Worm (Caenorhabditis elegans) whole organism, L2 larva: ENCODE measurements around the gene ZC416.2.
A peak's percentile ranks its signal among the peaks of the same experiment; 100 is the strongest.

ENCODE experiments used
- C34F6.9 ChIP-seq: fragments of 150-350 bp; optimal IDR thresholded peaks from 2 replicates; lab custom pipeline; 2014; ENCODE audit warnings: missing biosample characterization, missing genetic modification characterization
- F13H6.1 ChIP-seq: sonication (generic microtip); optimal IDR thresholded peaks from 2 replicates; lab custom pipeline; 2016; ENCODE audit warnings: missing genetic modification characterization, missing compliant biosample characterization
- R02D3.7 ChIP-seq: fragments of 150-350 bp; optimal IDR thresholded peaks from 2 replicates; lab custom pipeline; 2014; ENCODE audit warnings: missing biosample characterization, missing genetic modification characterization
- Y55F3AM.14 ChIP-seq: fragments of 200-800 bp; sonication (Bioruptor generic); optimal IDR thresholded peaks from 2 replicates; lab custom pipeline; 2018; ENCODE audit warnings: mild to moderate bottlenecking, missing genetic modification characterization, missing compliant biosample characterization
- alr-1 ChIP-seq: fragments of 150-350 bp; optimal IDR thresholded peaks from 2 replicates; lab custom pipeline; 2014; ENCODE audit warnings: missing biosample characterization, missing genetic modification characterization
- aly-2 ChIP-seq: fragments of 150-350 bp; optimal IDR thresholded peaks from 2 replicates; lab custom pipeline; 2014; ENCODE audit warnings: missing biosample characterization, missing genetic modification characterization
- ama-1 ChIP-seq: fragments of 150-350 bp; optimal IDR thresholded peaks from 2 replicates; lab custom pipeline; 2018; ENCODE audit warnings: inconsistent platforms
- ceh-82 ChIP-seq: fragments of 150-350 bp; optimal IDR thresholded peaks from 2 replicates; lab custom pipeline; 2014; ENCODE audit warnings: missing biosample characterization, missing genetic modification characterization
- crh-2 ChIP-seq: sonication (generic microtip); optimal IDR thresholded peaks from 2 replicates; lab custom pipeline; 2017; ENCODE audit warnings: missing biosample characterization, missing genetic modification characterization
- dmd-4 ChIP-seq: sonication (generic microtip); optimal IDR thresholded peaks from 2 replicates; lab custom pipeline; 2017; ENCODE audit warnings: missing biosample characterization, missing genetic modification characterization
- elt-1 ChIP-seq: fragments of 150-350 bp; optimal IDR thresholded peaks from 2 replicates; lab custom pipeline; 2014; ENCODE audit warnings: missing biosample characterization, missing genetic modification characterization
- elt-3 ChIP-seq: sonication (generic microtip); optimal IDR thresholded peaks from 2 replicates; lab custom pipeline; 2017; ENCODE audit warnings: missing biosample characterization, missing genetic modification characterization
- gmeb-1 ChIP-seq: fragments of 150-350 bp; optimal IDR thresholded peaks from 2 replicates; lab custom pipeline; 2014; ENCODE audit warnings: missing biosample characterization, missing genetic modification characterization
- lin-11 ChIP-seq: fragments of 150-350 bp; sonication (generic microtip); optimal IDR thresholded peaks from 2 replicates; lab custom pipeline; 2014; ENCODE audit warnings: missing biosample characterization, missing genetic modification characterization, inconsistent platforms, mixed read lengths
- lin-13 ChIP-seq: fragments of 150-350 bp; optimal IDR thresholded peaks from 2 replicates; lab custom pipeline; 2014; ENCODE audit warnings: missing biosample characterization, missing genetic modification reagents, missing genetic modification characterization
- lin-39 ChIP-seq: fragments of 150-350 bp; optimal IDR thresholded peaks from 2 replicates; lab custom pipeline; 2014; ENCODE audit warnings: missing biosample characterization, missing genetic modification reagents, missing genetic modification characterization
- lsy-2 ChIP-seq, 2 experiments: fragments of 150-350 bp in 1 of 2; sonication (generic microtip) in 1 of 2; optimal IDR thresholded peaks; 2 replicates each; lab custom pipeline; 2014 to 2017; ENCODE audit warnings: missing biosample characterization in 2 of 2, missing genetic modification characterization in 2 of 2
- mab-5 ChIP-seq: fragments of 150-350 bp; optimal IDR thresholded peaks from 2 replicates; lab custom pipeline; 2014; ENCODE audit warnings: missing biosample characterization, missing genetic modification characterization
- mbf-1 ChIP-seq: sonication (generic microtip); optimal IDR thresholded peaks from 2 replicates; lab custom pipeline; 2017; ENCODE audit warnings: missing biosample characterization, missing genetic modification characterization
- mdl-1 ChIP-seq, 2 experiments: fragments of 150-350 bp in 1 of 2; sonication (generic microtip) in 1 of 2; optimal IDR thresholded peaks; 2 replicates each; lab custom pipeline; 2017; ENCODE audit warnings: missing biosample characterization in 2 of 2, missing genetic modification characterization in 2 of 2
- nhr-10 ChIP-seq: sonication (generic microtip); optimal IDR thresholded peaks from 2 replicates; lab custom pipeline; 2017; ENCODE audit warnings: missing biosample characterization, missing genetic modification characterization
- nhr-11 ChIP-seq: fragments of 150-350 bp; optimal IDR thresholded peaks from 2 replicates; lab custom pipeline; 2014; ENCODE audit warnings: missing biosample characterization, missing genetic modification characterization
- nhr-12 ChIP-seq: fragments of 150-350 bp; optimal IDR thresholded peaks from 2 replicates; lab custom pipeline; 2014; ENCODE audit warnings: missing biosample characterization, missing genetic modification characterization
- nhr-129 ChIP-seq: fragments of 150-350 bp; optimal IDR thresholded peaks from 2 replicates; lab custom pipeline; 2014; ENCODE audit warnings: missing biosample characterization, missing genetic modification characterization
- nhr-21 ChIP-seq: fragments of 150-350 bp; optimal IDR thresholded peaks from 2 replicates; lab custom pipeline; 2014; ENCODE audit warnings: missing biosample characterization, missing genetic modification characterization
- nhr-23 ChIP-seq: fragments of 150-350 bp; optimal IDR thresholded peaks from 2 replicates; lab custom pipeline; 2014; ENCODE audit warnings: missing biosample characterization, missing genetic modification reagents, missing genetic modification characterization
- nhr-25 ChIP-seq: fragments of 150-350 bp; sonication (generic microtip); optimal IDR thresholded peaks from 3 replicates; lab custom pipeline; 2014; ENCODE audit warnings: missing biosample characterization, missing genetic modification characterization
- nhr-6 ChIP-seq: fragments of 150-350 bp; optimal IDR thresholded peaks from 2 replicates; lab custom pipeline; 2014; ENCODE audit warnings: missing biosample characterization, missing genetic modification characterization
- nhr-77 ChIP-seq: fragments of 150-350 bp; optimal IDR thresholded peaks from 2 replicates; lab custom pipeline; 2014; ENCODE audit warnings: missing biosample characterization, missing genetic modification characterization
- peb-1 ChIP-seq: fragments of 150-350 bp; optimal IDR thresholded peaks from 2 replicates; lab custom pipeline; 2014; ENCODE audit warnings: missing biosample characterization, missing genetic modification characterization
- sem-4 ChIP-seq: fragments of 150-350 bp; optimal IDR thresholded peaks from 2 replicates; lab custom pipeline; 2014; ENCODE audit warnings: missing biosample characterization, missing genetic modification reagents, missing genetic modification characterization
- sma-9 ChIP-seq, 2 experiments: fragments of 150-350 bp in 1 of 2; sonication (generic microtip) in 1 of 2; optimal IDR thresholded peaks; 2 replicates each; lab custom pipeline; 2014 to 2016; ENCODE audit warnings: missing genetic modification characterization in 2 of 2, mild to moderate bottlenecking in 1 of 2, missing biosample characterization in 1 of 2, missing compliant biosample characterization in 1 of 2, missing genetic modification reagents in 1 of 2, moderate library complexity in 1 of 2
- snpc-4 ChIP-seq: fragments of 150-350 bp; optimal IDR thresholded peaks from 2 replicates; lab custom pipeline; 2014; ENCODE audit warnings: missing biosample characterization, missing genetic modification characterization
- unc-39 ChIP-seq: fragments of 150-350 bp; optimal IDR thresholded peaks from 2 replicates; lab custom pipeline; 2014; ENCODE audit warnings: missing biosample characterization, missing genetic modification characterization
- unc-55 ChIP-seq: fragments of 150-350 bp; sonication (generic microtip); optimal IDR thresholded peaks from 3 replicates; lab custom pipeline; 2014; ENCODE audit warnings: missing biosample characterization, missing genetic modification reagents, missing genetic modification characterization
- unc-62 ChIP-seq: fragments of 150-350 bp; optimal IDR thresholded peaks from 2 replicates; lab custom pipeline; 2014; ENCODE audit warnings: missing biosample characterization, missing genetic modification reagents, missing genetic modification characterization
- zag-1 ChIP-seq: fragments of 150-350 bp; optimal IDR thresholded peaks from 2 replicates; lab custom pipeline; 2014; ENCODE audit warnings: missing biosample characterization, missing genetic modification characterization
- ztf-1 ChIP-seq: fragments of 200-800 bp; sonication (Bioruptor generic); conservative IDR thresholded peaks from 2 replicates; pipeline ENCODE4 v1.3.6; 2022; ENCODE audit warnings: missing genetic modification characterization, missing compliant biosample characterization
- ztf-11 ChIP-seq: sonication (generic microtip); optimal IDR thresholded peaks from 2 replicates; lab custom pipeline; 2017; ENCODE audit warnings: missing biosample characterization, missing genetic modification characterization
- ztf-4 ChIP-seq: fragments of 150-350 bp; optimal IDR thresholded peaks from 2 replicates; lab custom pipeline; 2014; ENCODE audit warnings: missing biosample characterization, missing genetic modification characterization

The ZC416.2 gene

ce11 chrIV:3642189-3642588, 8.8 kb downstream of the ZC416.2 start, which contains the start of gene CC8.3:
Gene CC8.3, minus strand, starts transcription at chrIV:3642289.
- TF ChIP-seq nhr-23 (tag; lab: Kevin White, UChicago) (no peak), peb-1 (no peak), lin-11 (tag; lab: Kevin White, UChicago) (no peak), F13H6.1 (tag; lab: Kevin White, UChicago) (no peak), mbf-1 (tag; lab: Kevin White, UChicago) (no peak), lin-39 (tag; lab: Kevin White, UChicago) (no peak), nhr-6 (no peak), mdl-1 (tag; optimal IDR thresholded peaks at IDR 0.05; lab: Kevin White, UChicago) (no peak)

- TF ChIP-seq ztf-4 (tag; lab: Kevin White, UChicago), result peak; percentile 100
- TF ChIP-seq nhr-12 (tag; lab: Kevin White, UChicago), result no peak
- TF ChIP-seq nhr-10, result no peak
- TF ChIP-seq unc-62 (GFP tag; lab: Kevin White, UChicago), result no peak
- no peak for TF ChIP-seq C34F6.9 (tag; lab: Kevin White, UChicago)
- TF ChIP-seq R02D3.7 (tag; lab: Kevin White, UChicago), result no peak
- TF ChIP-seq lsy-2 (tag; optimal IDR thresholded peaks at IDR 0.05; lab: Kevin White, UChicago), result peak in 1 of 2 experiments; percentile 57
- TF ChIP-seq mab-5, result no peak
- peak; percentile 30 for TF ChIP-seq F13H6.1 (tag; lab: Kevin White, UChicago)
- peak; percentile 64 for TF ChIP-seq ama-1
- no peak for TF ChIP-seq mbf-1 (tag; lab: Kevin White, UChicago)
- no peak for TF ChIP-seq nhr-21 (tag; lab: Kevin White, UChicago)
- no peak for TF ChIP-seq ztf-11 (tag; lab: Kevin White, UChicago)
- no peak for TF ChIP-seq nhr-23 (tag; lab: Kevin White, UChicago)
- no peak for TF ChIP-seq peb-1
- no peak for TF ChIP-seq ztf-1 (GFP tag; lab: Robert Waterston, UW)
- TF ChIP-seq lin-13 (GFP tag; lab: Kevin White, UChicago), result peak; percentile 31
- peak; percentile 55 for TF ChIP-seq nhr-129 (tag; lab: Kevin White, UChicago)
- no peak for TF ChIP-seq sma-9 (GFP tag; optimal IDR thresholded peaks at IDR 0.05; lab: Kevin White, UChicago)
- no peak for TF ChIP-seq sma-9 (tag; optimal IDR thresholded peaks at IDR 0.05; lab: Kevin White, UChicago)
- no peak for TF ChIP-seq mdl-1 (tag; optimal IDR thresholded peaks at IDR 0.05; lab: Kevin White, UChicago)
- no peak for TF ChIP-seq gmeb-1 (tag; lab: Kevin White, UChicago)
- no peak for TF ChIP-seq lin-11 (tag; lab: Kevin White, UChicago)
- no peak for TF ChIP-seq unc-39 (tag; lab: Kevin White, UChicago)
- no peak for TF ChIP-seq elt-3 (tag; lab: Kevin White, UChicago)
- TF ChIP-seq crh-2, result no peak
- no peak for TF ChIP-seq alr-1 (tag; lab: Kevin White, UChicago)
- no peak for TF ChIP-seq unc-55 (GFP tag; lab: Kevin White, UChicago)
- TF ChIP-seq ceh-82, result no peak
- TF ChIP-seq elt-1, result no peak
- no peak for TF ChIP-seq sem-4 (tag; lab: Kevin White, UChicago)
- peak; percentile 21 for TF ChIP-seq nhr-6
- TF ChIP-seq Y55F3AM.14 (GFP tag; lab: Kevin White, UChicago), result no peak
- no peak for TF ChIP-seq aly-2
- TF ChIP-seq lin-39 (tag; lab: Kevin White, UChicago), result no peak
- no peak for TF ChIP-seq nhr-25 (tag; lab: Kevin White, UChicago)
Observed at ce11 chrIV:3644863-3645378, 11.5 kb downstream of the ZC416.2 start.

ce11 chrIV:3645487-3645886, 12.1 kb downstream of the ZC416.2 start:
- TF ChIP-seq unc-62 (GFP tag; lab: Kevin White, UChicago) (no peak), snpc-4 (tag; lab: Kevin White, UChicago) (no peak), zag-1 (no peak), nhr-25 (tag; lab: Kevin White, UChicago) (no peak), aly-2 (no peak), C34F6.9 (tag; lab: Kevin White, UChicago) (no peak), ztf-1 (GFP tag; lab: Robert Waterston, UW) (no peak), dmd-4 (tag; lab: Kevin White, UChicago) (no peak), nhr-12 (tag; lab: Kevin White, UChicago) (no peak), unc-39 (tag; lab: Kevin White, UChicago) (no peak), nhr-77 (tag; lab: Kevin White, UChicago) (no peak), lsy-2 (tag; optimal IDR thresholded peaks at IDR 0.05; lab: Kevin White, UChicago) (no peak), lin-13 (GFP tag; lab: Kevin White, UChicago) (no peak), nhr-11 (tag; lab: Kevin White, UChicago) (no peak), ama-1 (no peak), ceh-82 (no peak), unc-55 (GFP tag; lab: Kevin White, UChicago) (no peak), peb-1 (no peak), nhr-23 (tag; lab: Kevin White, UChicago) (no peak)
